Worm (Caenorhabditis elegans) whole organism, L1 larva: ENCODE data around the gene Y45F10C.2.

Experiments used
- C04F5.9 ChIP-seq: sonication (generic microtip); optimal IDR thresholded peaks from 2 replicates; lab custom pipeline; 2016; ENCODE audit warnings: missing genetic modification characterization, missing compliant biosample characterization
- C16A3.4 ChIP-seq: fragments of 150-350 bp; optimal IDR thresholded peaks from 2 replicates; lab custom pipeline; 2014; ENCODE audit warnings: missing biosample characterization, missing genetic modification characterization
- Y116A8C.19 ChIP-seq: sonication (generic microtip); optimal IDR thresholded peaks from 2 replicates; lab custom pipeline; 2016; ENCODE audit warnings: missing compliant biosample characterization, missing genetic modification characterization, borderline replicate concordance
- aha-1 ChIP-seq: fragments of 150-350 bp; optimal IDR thresholded peaks from 2 replicates; lab custom pipeline; 2014; ENCODE audit warnings: missing biosample characterization, missing genetic modification characterization
- alr-1 ChIP-seq: fragments of 200-800 bp; sonication (Bioruptor generic); optimal IDR thresholded peaks from 2 replicates; lab custom pipeline; 2018; ENCODE audit warnings: borderline replicate concordance, mild to moderate bottlenecking, missing genetic modification characterization, missing compliant biosample characterization
- ama-1 ChIP-seq: fragments of 150-350 bp; optimal IDR thresholded peaks from 2 replicates; lab custom pipeline; 2014
- blmp-1 ChIP-seq: fragments of 150-350 bp; optimal IDR thresholded peaks from 2 replicates; lab custom pipeline; 2014; ENCODE audit warnings: missing biosample characterization, missing genetic modification characterization
- ceh-82 ChIP-seq, 3 experiments: fragments of 150-350 bp in 1 of 3; sonication (generic microtip) in 2 of 3; optimal IDR thresholded peaks; 2 replicates each; lab custom pipeline; 2014 to 2017; ENCODE audit warnings: missing biosample characterization in 3 of 3, missing genetic modification characterization in 3 of 3
- ceh-90 ChIP-seq: sonication (generic microtip); optimal IDR thresholded peaks from 2 replicates; lab custom pipeline; 2016; ENCODE audit warnings: missing genetic modification characterization, missing compliant biosample characterization
- dsc-1 ChIP-seq: sonication (generic microtip); optimal IDR thresholded peaks from 2 replicates; lab custom pipeline; 2016; ENCODE audit warnings: mild to moderate bottlenecking, missing genetic modification characterization, missing compliant biosample characterization
- egl-27 ChIP-seq, 2 experiments: fragments of 150-350 bp in 1 of 2; sonication (generic microtip); optimal IDR thresholded peaks; 3 replicates each; lab custom pipeline; 2017 to 2018; ENCODE audit warnings: missing biosample characterization in 2 of 2, missing genetic modification characterization in 2 of 2, missing genetic modification reagents in 2 of 2
- elt-2 ChIP-seq: sonication (generic microtip); optimal IDR thresholded peaks from 2 replicates; lab custom pipeline; 2016; ENCODE audit warnings: missing genetic modification characterization, mild to moderate bottlenecking, inconsistent platforms, missing compliant biosample characterization, missing genetic modification reagents
- ets-5 ChIP-seq: fragments of 200-800 bp; sonication (Bioruptor generic); IDR thresholded peaks from 2 replicates; pipeline ENCODE4 v1.3.6; 2022; ENCODE audit warnings: missing genetic modification characterization, missing compliant biosample characterization
- fkh-10 ChIP-seq: sonication (generic microtip); optimal IDR thresholded peaks from 2 replicates; lab custom pipeline; 2017; ENCODE audit warnings: missing biosample characterization, missing genetic modification reagents, missing genetic modification characterization
- fkh-8 ChIP-seq: sonication (generic microtip); optimal IDR thresholded peaks from 2 replicates; lab custom pipeline; 2016; ENCODE audit warnings: mild to moderate bottlenecking, missing genetic modification characterization, missing compliant biosample characterization
- hlh-17 ChIP-seq: fragments of 200-800 bp; sonication (Bioruptor generic); optimal IDR thresholded peaks from 2 replicates; lab custom pipeline; 2018; ENCODE audit warnings: missing genetic modification characterization, mild to moderate bottlenecking, missing compliant biosample characterization, moderate library complexity, borderline replicate concordance
- hlh-4 ChIP-seq: sonication (generic microtip); optimal IDR thresholded peaks from 2 replicates; lab custom pipeline; 2016; ENCODE audit warnings: mild to moderate bottlenecking, missing genetic modification characterization, missing compliant biosample characterization
- hpl-2 ChIP-seq: fragments of 150-350 bp; optimal IDR thresholded peaks from 2 replicates; lab custom pipeline; 2014; ENCODE audit warnings: missing biosample characterization, missing genetic modification reagents, missing genetic modification characterization
- irx-1 ChIP-seq: sonication (generic microtip); optimal IDR thresholded peaks from 2 replicates; lab custom pipeline; 2016; ENCODE audit warnings: missing genetic modification characterization, missing compliant biosample characterization
- isw-1 ChIP-seq: fragments of 200-800 bp; sonication (Bioruptor generic); IDR thresholded peaks from 2 replicates; pipeline ENCODE4 v1.3.6; 2022; ENCODE audit warnings: missing genetic modification characterization, missing compliant biosample characterization
- lin-14 ChIP-seq: fragments of 200-800 bp; sonication (Bioruptor generic); optimal IDR thresholded peaks from 2 replicates; lab custom pipeline; 2018; ENCODE audit warnings: mild to moderate bottlenecking, missing genetic modification characterization, moderate library complexity, missing compliant biosample characterization
- lin-15B ChIP-seq: fragments of 150-350 bp; sonication (generic microtip); optimal IDR thresholded peaks from 3 replicates; lab custom pipeline; 2014; ENCODE audit warnings: missing biosample characterization, missing genetic modification characterization
- lin-39 ChIP-seq: fragments of 150-350 bp; optimal IDR thresholded peaks from 2 replicates; lab custom pipeline; 2014; ENCODE audit warnings: missing biosample characterization, missing genetic modification reagents, missing genetic modification characterization
- lir-3 ChIP-seq: sonication (generic microtip); optimal IDR thresholded peaks from 2 replicates; lab custom pipeline; 2016; ENCODE audit warnings: mild to moderate bottlenecking, missing genetic modification characterization, moderate library complexity, missing compliant biosample characterization; ENCODE audit not compliant: poor library complexity
- mab-9 ChIP-seq: fragments of 200-800 bp; sonication (Bioruptor generic); IDR thresholded peaks from 2 replicates; pipeline ENCODE4 v1.3.6; 2022; ENCODE audit warnings: missing genetic modification reagents, missing genetic modification characterization, missing compliant biosample characterization
- mdl-1 ChIP-seq, 2 experiments: fragments of 150-350 bp; optimal IDR thresholded peaks; 2 replicates each; lab custom pipeline; 2014 to 2017; ENCODE audit warnings: missing biosample characterization in 2 of 2, missing genetic modification characterization in 2 of 2, inconsistent platforms in 1 of 2
- mef-2 ChIP-seq: fragments of 150-350 bp; optimal IDR thresholded peaks from 2 replicates; lab custom pipeline; 2014; ENCODE audit warnings: missing biosample characterization, missing genetic modification characterization
- nhr-12 ChIP-seq: sonication (generic microtip); optimal IDR thresholded peaks from 2 replicates; lab custom pipeline; 2017; ENCODE audit warnings: missing biosample characterization, missing genetic modification characterization
- nhr-19 ChIP-seq: fragments of 200-800 bp; sonication (Bioruptor generic); conservative IDR thresholded peaks from 2 replicates; pipeline ENCODE4 v1.3.6; 2022; ENCODE audit warnings: missing genetic modification characterization, missing compliant biosample characterization
- nhr-237 ChIP-seq: fragments of 150-350 bp; optimal IDR thresholded peaks from 2 replicates; lab custom pipeline; 2014; ENCODE audit warnings: missing biosample characterization, missing genetic modification characterization
- nhr-47 ChIP-seq: sonication (generic microtip); optimal IDR thresholded peaks from 2 replicates; lab custom pipeline; 2016; ENCODE audit warnings: mild to moderate bottlenecking, missing genetic modification characterization, moderate library complexity, missing compliant biosample characterization
- nhr-76 ChIP-seq: sonication (generic microtip); optimal IDR thresholded peaks from 2 replicates; lab custom pipeline; 2017; ENCODE audit warnings: missing biosample characterization, missing genetic modification characterization
- nhr-77 ChIP-seq: fragments of 150-350 bp; optimal IDR thresholded peaks from 2 replicates; lab custom pipeline; 2014; ENCODE audit warnings: missing biosample characterization, missing genetic modification characterization
- nhr-84 ChIP-seq: sonication (generic microtip); optimal IDR thresholded peaks from 2 replicates; lab custom pipeline; 2017; ENCODE audit warnings: missing biosample characterization, missing genetic modification characterization
- nhr-85 ChIP-seq: sonication (generic microtip); peaks from one replicate; lab custom pipeline; 2016; ENCODE audit warnings: missing genetic modification characterization, inconsistent platforms, missing compliant biosample characterization
- nhr-90 ChIP-seq: sonication (generic microtip); optimal IDR thresholded peaks from 2 replicates; lab custom pipeline; 2016; ENCODE audit warnings: mild to moderate bottlenecking, missing genetic modification characterization, missing compliant biosample characterization; ENCODE audit not compliant: poor library complexity
- pax-3 ChIP-seq: fragments of 200-800 bp; sonication (Bioruptor generic); optimal IDR thresholded peaks from 2 replicates; lab custom pipeline; 2018; ENCODE audit warnings: mild to moderate bottlenecking, missing genetic modification characterization, moderate library complexity, missing compliant biosample characterization
- rnt-1 ChIP-seq: sonication (generic microtip); optimal IDR thresholded peaks from 2 replicates; lab custom pipeline; 2016; ENCODE audit warnings: mild to moderate bottlenecking, missing genetic modification characterization, moderate library complexity, missing compliant biosample characterization
- snu-23 ChIP-seq: sonication (generic microtip); optimal IDR thresholded peaks from 2 replicates; lab custom pipeline; 2016; ENCODE audit warnings: missing genetic modification characterization, missing compliant biosample characterization
- sox-4 ChIP-seq: sonication (generic microtip); optimal IDR thresholded peaks from 2 replicates; lab custom pipeline; 2016; ENCODE audit warnings: missing genetic modification characterization, missing compliant biosample characterization
- tbx-2 ChIP-seq: sonication (generic microtip); optimal IDR thresholded peaks from 2 replicates; lab custom pipeline; 2016; ENCODE audit warnings: missing genetic modification characterization, missing compliant biosample characterization
- tlp-1 ChIP-seq: fragments of 150-350 bp; optimal IDR thresholded peaks from 2 replicates; lab custom pipeline; 2014; ENCODE audit warnings: missing biosample characterization, missing genetic modification characterization
- unc-130 ChIP-seq: fragments of 150-350 bp; optimal IDR thresholded peaks from 2 replicates; lab custom pipeline; 2017; ENCODE audit warnings: missing biosample characterization, missing genetic modification characterization, inconsistent platforms
- unc-30 ChIP-seq: sonication (generic microtip); optimal IDR thresholded peaks from 2 replicates; lab custom pipeline; 2017; ENCODE audit warnings: missing biosample characterization, missing genetic modification characterization
- unc-62 ChIP-seq: fragments of 150-350 bp; optimal IDR thresholded peaks from 2 replicates; lab custom pipeline; 2014; ENCODE audit warnings: missing biosample characterization, missing genetic modification reagents, missing genetic modification characterization
- vab-15 ChIP-seq: sonication (generic microtip); optimal IDR thresholded peaks from 2 replicates; lab custom pipeline; 2017; ENCODE audit warnings: missing genotype, mild to moderate bottlenecking, missing genetic modification characterization, missing compliant biosample characterization
- zag-1 ChIP-seq: fragments of 150-350 bp; optimal IDR thresholded peaks from 2 replicates; lab custom pipeline; 2014; ENCODE audit warnings: missing biosample characterization, missing genetic modification characterization
- ztf-11 ChIP-seq, 2 experiments: sonication (generic microtip); optimal IDR thresholded peaks; 2 replicates each; lab custom pipeline; 2016 to 2017; ENCODE audit warnings: missing genetic modification characterization in 2 of 2, missing biosample characterization in 1 of 2, missing compliant biosample characterization in 1 of 2
- ztf-4 ChIP-seq: fragments of 150-350 bp; optimal IDR thresholded peaks from 2 replicates; lab custom pipeline; 2014; ENCODE audit warnings: missing biosample characterization, missing genetic modification characterization

The Y45F10C.2 gene

ce11 chrIV:13698603-13699002, 36.1 kb upstream of the Y45F10C.2 start, which contains the start of gene T23G4.127:
T23G4.127 (minus strand) TSS chrIV:13698703.
- TF ChIP-seq mdl-1 (tag; optimal IDR thresholded peaks at IDR 0.05; lab: Kevin White, UChicago): no peak
- TF ChIP-seq fkh-10 (GFP tag; lab: Kevin White, UChicago): no peak
- no peak for TF ChIP-seq tlp-1
- TF ChIP-seq nhr-47 (tag; lab: Kevin White, UChicago): no peak
- no peak for TF ChIP-seq lin-14 (GFP tag; lab: Kevin White, UChicago)
- no peak for TF ChIP-seq nhr-237 (tag; lab: Kevin White, UChicago)
- TF ChIP-seq ztf-4: no peak
- TF ChIP-seq aha-1 (tag; lab: Kevin White, UChicago): no peak
- no peak for TF ChIP-seq lin-39 (tag; lab: Kevin White, UChicago)
- no peak for TF ChIP-seq unc-30 (tag; lab: Kevin White, UChicago)
- no peak for TF ChIP-seq ama-1 (lab: Kevin White, UChicago)
- no peak for TF ChIP-seq rnt-1 (tag; lab: Kevin White, UChicago)
- no peak for TF ChIP-seq fkh-8 (tag; lab: Kevin White, UChicago)
- TF ChIP-seq nhr-76 (tag; lab: Kevin White, UChicago): no peak
- TF ChIP-seq egl-27 (tag; optimal IDR thresholded peaks at IDR 0.05; lab: Kevin White, UChicago): no peak
- TF ChIP-seq hlh-4 (tag; lab: Kevin White, UChicago): no peak

DNA sequence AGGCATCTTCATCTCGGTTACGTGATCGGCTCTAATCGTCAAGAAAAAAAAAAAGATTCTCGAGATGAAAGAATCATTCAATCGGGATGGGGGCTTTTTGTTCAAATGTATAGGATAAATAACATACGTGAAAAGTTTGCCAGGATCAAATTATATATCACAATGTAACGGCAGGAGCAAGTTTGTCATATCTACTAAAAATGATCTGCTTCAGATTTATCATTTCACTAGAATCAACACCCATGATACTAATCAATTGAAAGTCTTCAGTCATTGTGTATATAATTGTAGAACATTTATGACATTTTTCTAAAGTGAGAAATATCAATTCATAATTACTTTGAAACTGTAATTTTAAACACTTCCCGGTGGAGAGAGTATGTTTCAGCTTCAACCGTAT, 34.4 kb upstream of the Y45F10C.2 start:
- TF ChIP-seq dsc-1 (tag; lab: Kevin White, UChicago) (peak; percentile 42), rnt-1 (tag; lab: Kevin White, UChicago) (peak; percentile 45), tbx-2 (no peak), snu-23 (no peak), nhr-76 (tag; lab: Kevin White, UChicago) (no peak), ceh-82 (tag; optimal IDR thresholded peaks at IDR 0.05; lab: Kevin White, UChicago) (no peak)

- TF ChIP-seq C16A3.4 (tag; lab: Kevin White, UChicago) (no peak), nhr-85 (peak; percentile 83), ets-5 (GFP tag; lab: Robert Waterston, UW) (no peak), unc-62 (GFP tag; lab: Kevin White, UChicago) (peak; percentile 94), hlh-17 (GFP tag; lab: Kevin White, UChicago) (no peak), mef-2 (tag; lab: Kevin White, UChicago) (no peak), lin-14 (GFP tag; lab: Kevin White, UChicago) (peak; percentile 89), nhr-90 (tag; lab: Kevin White, UChicago) (no peak), unc-130 (tag; lab: Kevin White, UChicago) (no peak), hpl-2 (GFP tag; lab: Kevin White, UChicago) (no peak), lin-39 (tag; lab: Kevin White, UChicago) (peak; percentile 98), pax-3 (tag; lab: Kevin White, UChicago) (no peak), irx-1 (tag; lab: Kevin White, UChicago) (peak; percentile 78), zag-1 (no peak), ceh-90 (no peak), nhr-19 (peak; percentile 61), ztf-11 (tag; optimal IDR thresholded peaks at IDR 0.05; lab: Kevin White, UChicago) (peak in 1 of 2 experiments; percentile 82), blmp-1 (tag; lab: Kevin White, UChicago) (peak; percentile 10), rnt-1 (tag; lab: Kevin White, UChicago) (peak; percentile 95), nhr-12 (tag; lab: Kevin White, UChicago) (no peak), lin-15B (no peak), nhr-76 (tag; lab: Kevin White, UChicago) (no peak), alr-1 (tag; lab: Kevin White, UChicago) (no peak), elt-2 (tag; lab: Kevin White, UChicago) (no peak), Y116A8C.19 (tag; lab: Kevin White, UChicago) (no peak), nhr-84 (tag; lab: Kevin White, UChicago) (no peak), mab-9 (GFP tag; lab: Robert Waterston, UW) (peak; percentile 74), sox-4 (tag; lab: Kevin White, UChicago) (no peak), nhr-77 (no peak), isw-1 (GFP tag; lab: Robert Waterston, UW) (no peak), lir-3 (no peak), C04F5.9 (no peak), vab-15 (tag; lab: Kevin White, UChicago) (peak; percentile 43)
Measured at ce11 chrIV:13695720-13696364, 33.4 kb upstream of the Y45F10C.2 start.
